Worm (Caenorhabditis elegans): ENCODE results near the gene T23E1.3.
A peak's percentile ranks its signal among the peaks of the same experiment; 100 is the strongest.
"Not testable (repeated sequence)": the region's sequence is repeated elsewhere in the genome, so short reads cannot be mapped to it uniquely, and the experiment has no call there.

T23E1.3 gene

ce11 chrIV:3151061-3151460 is 5.4 kb downstream of the T23E1.3 start, which contains the start of gene T23E1.1:
Gene T23E1.1 (plus strand): TSS chrIV:3151361.
- no peak for TF ChIP-seq cog-1 (tag; optimal IDR thresholded peaks at IDR 0.05)
- no peak for TF ChIP-seq ztf-23 (GFP tag; IDR thresholded peaks at IDR 0.05)
- no peak for TF ChIP-seq klf-2 (GFP tag; conservative IDR thresholded peaks at IDR 0.05)
- TF ChIP-seq med-1 (GFP tag; optimal IDR thresholded peaks at IDR 0.05; ENCODE audit: insufficient read depth), result no peak
- no peak for TF ChIP-seq ztf-29 (GFP tag; IDR thresholded peaks at IDR 0.05)
- no peak for TF ChIP-seq ref-1 (GFP tag; conservative IDR thresholded peaks at IDR 0.05)
- no peak for TF ChIP-seq tab-1 (GFP tag; IDR thresholded peaks at IDR 0.05)
- no peak for TF ChIP-seq flt-1 (GFP tag; IDR thresholded peaks at IDR 0.05)
- TF ChIP-seq T22C8.4 (GFP tag; IDR thresholded peaks at IDR 0.05), result no peak

ce11 chrIV:3158175-3158574 is 12.5 kb downstream of the T23E1.3 start:
- TF ChIP-seq flt-1 (GFP tag; IDR thresholded peaks at IDR 0.05), result no peak
- TF ChIP-seq ztf-29 (GFP tag; IDR thresholded peaks at IDR 0.05), result no peak
- no peak for TF ChIP-seq klf-2 (GFP tag; conservative IDR thresholded peaks at IDR 0.05)
- no peak for TF ChIP-seq cog-1 (tag; optimal IDR thresholded peaks at IDR 0.05)
- no peak for TF ChIP-seq ref-1 (GFP tag; conservative IDR thresholded peaks at IDR 0.05)
- TF ChIP-seq ztf-23 (GFP tag; IDR thresholded peaks at IDR 0.05), result no peak
- TF ChIP-seq med-1 (GFP tag; optimal IDR thresholded peaks at IDR 0.05; ENCODE audit: insufficient read depth), result no peak

ce11 chrIV:3160785-3161184 is 15.1 kb downstream of the T23E1.3 start:
- TF ChIP-seq T22C8.4 (GFP tag; IDR thresholded peaks at IDR 0.05), result peak; percentile 96
- TF ChIP-seq ztf-23 (GFP tag; IDR thresholded peaks at IDR 0.05), result no peak
- TF ChIP-seq cog-1 (tag; optimal IDR thresholded peaks at IDR 0.05), result peak; percentile 62
- no peak for TF ChIP-seq klf-2 (GFP tag; conservative IDR thresholded peaks at IDR 0.05)
- TF ChIP-seq flt-1 (GFP tag; IDR thresholded peaks at IDR 0.05), result no peak

ce11 chrIV:3163562-3163961 is 17.9 kb downstream of the T23E1.3 start:
- TF ChIP-seq tab-1 (GFP tag; IDR thresholded peaks at IDR 0.05), result no peak
- TF ChIP-seq flt-1 (GFP tag; IDR thresholded peaks at IDR 0.05), result no peak
- no peak for TF ChIP-seq ref-1 (GFP tag; conservative IDR thresholded peaks at IDR 0.05)
- TF ChIP-seq klf-2 (GFP tag; conservative IDR thresholded peaks at IDR 0.05), result no peak
- no peak for TF ChIP-seq T22C8.4 (GFP tag; IDR thresholded peaks at IDR 0.05)
- TF ChIP-seq ztf-23 (GFP tag; IDR thresholded peaks at IDR 0.05), result no peak
- TF ChIP-seq ztf-29 (GFP tag; IDR thresholded peaks at IDR 0.05), result no peak
- TF ChIP-seq med-1 (GFP tag; optimal IDR thresholded peaks at IDR 0.05; ENCODE audit: insufficient read depth), result no peak
- TF ChIP-seq cog-1 (tag; optimal IDR thresholded peaks at IDR 0.05), result no peak

- TF ChIP-seq flt-1 (GFP tag; IDR thresholded peaks at IDR 0.05) (no peak), klf-2 (GFP tag; conservative IDR thresholded peaks at IDR 0.05) (no peak), cog-1 (tag; optimal IDR thresholded peaks at IDR 0.05) (no peak), med-1 (GFP tag; optimal IDR thresholded peaks at IDR 0.05; ENCODE audit: insufficient read depth) (no peak), tab-1 (GFP tag; IDR thresholded peaks at IDR 0.05) (no peak), ztf-23 (GFP tag; IDR thresholded peaks at IDR 0.05) (no peak)
Observed at ce11 chrIV:3165365-3165764, 19.7 kb downstream of the T23E1.3 start.

- no peak for TF ChIP-seq cog-1 (tag; optimal IDR thresholded peaks at IDR 0.05)
- no peak for TF ChIP-seq ztf-23 (GFP tag; IDR thresholded peaks at IDR 0.05)
- no peak for TF ChIP-seq flt-1 (GFP tag; IDR thresholded peaks at IDR 0.05)
- TF ChIP-seq ztf-29 (GFP tag; IDR thresholded peaks at IDR 0.05), result no peak
- TF ChIP-seq ref-1 (GFP tag; conservative IDR thresholded peaks at IDR 0.05), result no peak
- TF ChIP-seq tab-1 (GFP tag; IDR thresholded peaks at IDR 0.05), result no peak
- TF ChIP-seq klf-2 (GFP tag; conservative IDR thresholded peaks at IDR 0.05), result no peak
- TF ChIP-seq med-1 (GFP tag; optimal IDR thresholded peaks at IDR 0.05; ENCODE audit: insufficient read depth), result no peak
- no peak for TF ChIP-seq T22C8.4 (GFP tag; IDR thresholded peaks at IDR 0.05)
Observed at ce11 chrIV:3166896-3167295, 21.2 kb downstream of the T23E1.3 start.

ce11 chrIV:3168656-3169216 is 23.0 kb downstream of the T23E1.3 start:
- TF ChIP-seq T22C8.4 (GFP tag; IDR thresholded peaks at IDR 0.05) (no peak), klf-2 (GFP tag; conservative IDR thresholded peaks at IDR 0.05) (no peak), cog-1 (tag; optimal IDR thresholded peaks at IDR 0.05) (no peak), ztf-23 (GFP tag; IDR thresholded peaks at IDR 0.05) (no peak), med-1 (GFP tag; optimal IDR thresholded peaks at IDR 0.05; ENCODE audit: insufficient read depth) (no peak), flt-1 (GFP tag; IDR thresholded peaks at IDR 0.05) (no peak), ztf-29 (GFP tag; IDR thresholded peaks at IDR 0.05) (no peak), tab-1 (GFP tag; IDR thresholded peaks at IDR 0.05) (no peak), ref-1 (GFP tag; conservative IDR thresholded peaks at IDR 0.05) (no peak)

ce11 chrIV:3172510-3172909 is 26.8 kb downstream of the T23E1.3 start, which contains the start of gene Y67D8B.1:
Gene Y67D8B.1 (minus strand): TSS chrIV:3172610.
- not testable (repeated sequence) for TF ChIP-seq klf-2 (GFP tag; conservative IDR thresholded peaks at IDR 0.05); tab-1 (GFP tag; IDR thresholded peaks at IDR 0.05); ref-1 (GFP tag; conservative IDR thresholded peaks at IDR 0.05)

ce11 chrIV:3176067-3176758 is 30.5 kb downstream of the T23E1.3 start, which contains the start of gene nlp-81:
Gene nlp-81 (minus strand): TSS chrIV:3176117.
- TF ChIP-seq ztf-23 (GFP tag; IDR thresholded peaks at IDR 0.05) (peak; percentile 71), ztf-29 (GFP tag; IDR thresholded peaks at IDR 0.05) (no peak), flt-1 (GFP tag; IDR thresholded peaks at IDR 0.05) (no peak)

ce11 chrIV:3182920-3183319 is 37.2 kb downstream of the T23E1.3 start:
- no peak for TF ChIP-seq ztf-29 (GFP tag; IDR thresholded peaks at IDR 0.05)
- no peak for TF ChIP-seq ref-1 (GFP tag; conservative IDR thresholded peaks at IDR 0.05)
- no peak for TF ChIP-seq klf-2 (GFP tag; conservative IDR thresholded peaks at IDR 0.05)
- no peak for TF ChIP-seq med-1 (GFP tag; optimal IDR thresholded peaks at IDR 0.05; ENCODE audit: insufficient read depth)
- TF ChIP-seq flt-1 (GFP tag; IDR thresholded peaks at IDR 0.05), result no peak
- no peak for TF ChIP-seq cog-1 (tag; optimal IDR thresholded peaks at IDR 0.05)
- TF ChIP-seq tab-1 (GFP tag; IDR thresholded peaks at IDR 0.05), result no peak
- no peak for TF ChIP-seq ztf-23 (GFP tag; IDR thresholded peaks at IDR 0.05)
- no peak for TF ChIP-seq T22C8.4 (GFP tag; IDR thresholded peaks at IDR 0.05)

Measured in whole organism, midembryonic.